Worm (Caenorhabditis elegans) whole organism, mixed stage, embryonic: Measurements from ENCODE around the gene C47E12.3.

ENCODE experiments used
- M03D4.4 ChIP-seq: sonication (generic microtip); optimal IDR thresholded peaks from 2 replicates; lab custom pipeline; 2017; ENCODE audit warnings: mild to moderate bottlenecking, missing genetic modification characterization, missing compliant biosample characterization
- bed-3 ChIP-seq: fragments of 200-800 bp; sonication (Bioruptor generic); optimal IDR thresholded peaks from 3 replicates; lab custom pipeline; 2018; ENCODE audit warnings: mild to moderate bottlenecking, missing genetic modification characterization, moderate library complexity, missing compliant biosample characterization
- blmp-1 ChIP-seq: fragments of 150-350 bp; optimal IDR thresholded peaks from 2 replicates; lab custom pipeline; 2014; ENCODE audit warnings: missing biosample characterization, missing genetic modification characterization
- ceh-39 ChIP-seq: fragments of 150-350 bp; optimal IDR thresholded peaks from 2 replicates; lab custom pipeline; 2014; ENCODE audit warnings: missing biosample characterization, missing genetic modification characterization
- ceh-43 ChIP-seq: fragments of 200-800 bp; sonication (Bioruptor generic); optimal IDR thresholded peaks from 2 replicates; lab custom pipeline; 2018; ENCODE audit warnings: mild to moderate bottlenecking, missing genetic modification characterization, moderate library complexity, missing compliant biosample characterization
- ceh-83 ChIP-seq: fragments of 200-800 bp; sonication (Bioruptor generic); optimal IDR thresholded peaks from 2 replicates; lab custom pipeline; 2018; ENCODE audit warnings: mild to moderate bottlenecking, missing genetic modification characterization, missing compliant biosample characterization
- ces-1 ChIP-seq: fragments of 150-350 bp; optimal IDR thresholded peaks from 2 replicates; lab custom pipeline; 2014; ENCODE audit warnings: missing biosample characterization, missing genetic modification reagents, missing genetic modification characterization
- cnd-1 ChIP-seq: fragments of 200-800 bp; sonication (Bioruptor generic); optimal IDR thresholded peaks from 2 replicates; lab custom pipeline; 2018; ENCODE audit warnings: mild to moderate bottlenecking, missing genetic modification characterization, missing compliant biosample characterization
- drap-1 ChIP-seq: fragments of 200-800 bp; sonication (Bioruptor generic); optimal IDR thresholded peaks from 3 replicates; lab custom pipeline; 2018; ENCODE audit warnings: mild to moderate bottlenecking, missing genetic modification characterization, missing compliant biosample characterization
- elt-1 ChIP-seq: sonication (generic microtip); optimal IDR thresholded peaks from 2 replicates; lab custom pipeline; 2017; ENCODE audit warnings: missing genetic modification characterization, mild to moderate bottlenecking, missing compliant biosample characterization, antibody characterized with exemption, moderate library complexity, borderline replicate concordance; ENCODE audit not compliant: insufficient read depth
- flh-1 ChIP-seq: fragments of 200-800 bp; sonication (Bioruptor generic); optimal IDR thresholded peaks from 2 replicates; lab custom pipeline; 2018; ENCODE audit warnings: mild to moderate bottlenecking, missing genetic modification characterization, moderate library complexity, missing compliant biosample characterization
- ham-2 ChIP-seq: fragments of 200-800 bp; sonication (Bioruptor generic); optimal IDR thresholded peaks from 2 replicates; lab custom pipeline; 2018; ENCODE audit warnings: mild to moderate bottlenecking, missing genetic modification characterization, missing compliant biosample characterization
- hlh-1 ChIP-seq: fragments of 150-350 bp; optimal IDR thresholded peaks from 2 replicates; lab custom pipeline; 2014; ENCODE audit warnings: missing biosample characterization, missing genetic modification reagents, missing genetic modification characterization
- lin-13 ChIP-seq: fragments of 150-350 bp; optimal IDR thresholded peaks from 2 replicates; lab custom pipeline; 2014; ENCODE audit warnings: missing biosample characterization, missing genetic modification characterization
- lin-32 ChIP-seq: fragments of 200-800 bp; sonication (Bioruptor generic); optimal IDR thresholded peaks from 2 replicates; lab custom pipeline; 2018; ENCODE audit warnings: mild to moderate bottlenecking, missing genetic modification characterization, missing compliant biosample characterization
- lsy-2 ChIP-seq: fragments of 150-350 bp; optimal IDR thresholded peaks from 2 replicates; lab custom pipeline; 2014; ENCODE audit warnings: missing biosample characterization, missing genetic modification characterization
- mab-5 ChIP-seq: fragments of 150-350 bp; optimal IDR thresholded peaks from 2 replicates; lab custom pipeline; 2014; ENCODE audit warnings: missing biosample characterization, missing genetic modification characterization
- mep-1 ChIP-seq: fragments of 150-350 bp; optimal IDR thresholded peaks from 2 replicates; lab custom pipeline; 2017; ENCODE audit warnings: missing biosample characterization, missing genetic modification reagents, missing genetic modification characterization, inconsistent platforms
- nhr-12 ChIP-seq: fragments of 150-350 bp; optimal IDR thresholded peaks from 2 replicates; lab custom pipeline; 2014; ENCODE audit warnings: missing biosample characterization, missing genetic modification characterization
- nhr-2 ChIP-seq: fragments of 150-350 bp; optimal IDR thresholded peaks from 2 replicates; lab custom pipeline; 2014; ENCODE audit warnings: missing biosample characterization, missing genetic modification characterization
- nhr-237 ChIP-seq: fragments of 150-350 bp; optimal IDR thresholded peaks from 2 replicates; lab custom pipeline; 2014; ENCODE audit warnings: missing biosample characterization, missing genetic modification characterization
- nhr-28 ChIP-seq: fragments of 150-350 bp; optimal IDR thresholded peaks from 2 replicates; lab custom pipeline; 2014; ENCODE audit warnings: missing biosample characterization, missing genetic modification characterization
- nhr-76 ChIP-seq: sonication (generic microtip); optimal IDR thresholded peaks from 2 replicates; lab custom pipeline; 2017; ENCODE audit warnings: missing biosample characterization, missing genetic modification characterization
- pha-4 ChIP-seq: fragments of 150-350 bp; optimal IDR thresholded peaks from 2 replicates; lab custom pipeline; 2018; ENCODE audit warnings: missing biosample characterization, missing genetic modification reagents, missing genetic modification characterization
- sem-2 ChIP-seq: fragments of 200-800 bp; sonication (Bioruptor generic); optimal IDR thresholded peaks from 2 replicates; lab custom pipeline; 2018; ENCODE audit warnings: mild to moderate bottlenecking, missing genetic modification characterization, missing compliant biosample characterization
- snpc-4 ChIP-seq: fragments of 150-350 bp; optimal IDR thresholded peaks from 2 replicates; lab custom pipeline; 2014; ENCODE audit warnings: missing biosample characterization, missing genetic modification characterization
- sptf-1 ChIP-seq: sonication (generic microtip); optimal IDR thresholded peaks from 2 replicates; lab custom pipeline; 2017; ENCODE audit warnings: mild to moderate bottlenecking, missing genetic modification characterization, moderate library complexity, missing compliant biosample characterization
- tbx-8 ChIP-seq: fragments of 200-800 bp; sonication (Bioruptor generic); optimal IDR thresholded peaks from 2 replicates; lab custom pipeline; 2018; ENCODE audit warnings: mild to moderate bottlenecking, missing genetic modification characterization, moderate library complexity, missing compliant biosample characterization
- unc-120 ChIP-seq: sonication (generic microtip); optimal IDR thresholded peaks from 2 replicates; lab custom pipeline; 2017; ENCODE audit warnings: missing genetic modification characterization, missing compliant biosample characterization; ENCODE audit not compliant: poor library complexity, severe bottlenecking
- unc-39 ChIP-seq: fragments of 150-350 bp; optimal IDR thresholded peaks from 2 replicates; lab custom pipeline; 2014; ENCODE audit warnings: missing biosample characterization, missing genetic modification characterization
- unc-62 ChIP-seq: fragments of 150-350 bp; optimal IDR thresholded peaks from 2 replicates; lab custom pipeline; 2014; ENCODE audit warnings: missing biosample characterization, missing genetic modification reagents, missing genetic modification characterization
- zip-8 ChIP-seq: fragments of 150-350 bp; optimal IDR thresholded peaks from 2 replicates; lab custom pipeline; 2014; ENCODE audit warnings: missing biosample characterization, missing genetic modification characterization
- ztf-11 ChIP-seq: fragments of 150-350 bp; optimal IDR thresholded peaks from 2 replicates; lab custom pipeline; 2014; ENCODE audit warnings: missing biosample characterization, missing genetic modification characterization

Gene C47E12.3

DNA sequence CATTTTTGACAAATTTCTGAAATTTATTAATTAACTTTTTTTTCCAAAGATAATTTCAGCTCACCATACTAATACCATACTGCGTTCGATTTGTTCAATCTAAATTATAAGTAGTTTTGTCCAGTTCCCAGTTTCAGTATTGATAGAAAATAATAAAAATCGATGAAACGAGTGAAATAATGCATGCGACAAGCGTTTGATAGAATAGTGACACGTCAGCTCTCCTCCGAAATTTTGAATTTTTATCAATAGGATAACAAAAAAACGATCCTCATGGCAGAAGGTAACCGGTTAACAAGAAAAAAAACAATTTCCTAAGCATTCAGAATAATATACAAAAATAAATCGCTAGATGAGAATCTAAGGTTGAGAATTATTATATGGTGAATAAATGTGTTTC, at the start of gene C47E12.3:
Gene C47E12.3, minus strand, starts transcription at position 101 of the 400 bp plus-strand sequence.
- TF ChIP-seq ztf-11, result no peak
- TF ChIP-seq hlh-1 (tag; lab: Kevin White, UChicago), result no peak
- TF ChIP-seq sem-2 (GFP tag; lab: Kevin White, UChicago), result no peak
- TF ChIP-seq unc-62, result no peak
- TF ChIP-seq nhr-2 (tag; lab: Kevin White, UChicago), result no peak
- TF ChIP-seq lin-32 (GFP tag; lab: Kevin White, UChicago), result no peak
- no peak for TF ChIP-seq elt-1 (tag; lab: Kevin White, UChicago)
- no peak for TF ChIP-seq zip-8
- TF ChIP-seq sptf-1 (tag; lab: Kevin White, UChicago), result no peak
- no peak for TF ChIP-seq nhr-28 (tag; lab: Kevin White, UChicago)

DNA sequence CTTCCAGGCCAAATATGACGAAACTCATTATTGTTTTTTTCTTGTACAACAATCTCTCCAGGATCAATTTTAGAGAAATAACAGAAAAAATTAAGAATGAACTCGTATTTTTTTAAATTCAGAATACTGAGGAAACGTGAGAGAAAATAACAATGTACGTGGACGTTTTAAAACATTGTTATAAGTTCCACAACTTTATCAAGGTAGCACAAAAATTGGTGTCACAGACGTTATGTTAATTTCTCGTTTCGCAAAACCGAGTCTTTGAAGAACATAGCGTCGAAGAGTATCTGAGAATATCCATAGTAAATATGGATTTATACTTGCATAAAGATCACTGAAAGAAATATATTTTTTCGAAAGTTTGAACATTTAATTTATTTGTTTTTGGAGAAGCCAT, 49.4 kb upstream of the C47E12.3 start, which contains the start of gene T04B2.8:
Gene T04B2.8, minus strand, starts transcription at position 101 of the 400 bp plus-strand sequence.
- TF ChIP-seq nhr-2 (tag; lab: Kevin White, UChicago), result no peak
- no peak for TF ChIP-seq mep-1 (tag; lab: Kevin White, UChicago)
- no peak for TF ChIP-seq snpc-4 (tag; lab: Kevin White, UChicago)
- no peak for TF ChIP-seq lsy-2
- TF ChIP-seq tbx-8 (GFP tag; lab: Kevin White, UChicago), result no peak
- TF ChIP-seq cnd-1 (tag; lab: Kevin White, UChicago), result no peak

DNA sequence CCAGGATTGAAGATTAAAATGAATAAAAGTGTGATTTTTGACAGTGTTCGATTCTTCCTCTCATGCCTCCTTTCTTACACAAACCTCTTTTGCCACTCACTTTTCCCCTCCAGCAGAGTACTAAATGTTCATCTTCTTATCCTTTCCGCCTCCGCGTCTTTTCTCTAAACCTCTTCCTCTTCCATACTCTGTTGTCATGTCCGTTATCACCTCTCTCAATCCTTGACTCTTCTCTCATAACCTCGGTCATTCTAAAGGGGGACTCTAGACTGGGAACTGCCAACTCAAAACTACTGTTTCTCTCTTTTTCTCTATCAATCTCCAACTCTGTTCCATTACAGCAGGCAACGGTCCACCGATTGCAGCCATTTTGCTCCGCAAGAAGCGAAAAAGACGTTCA, 46.6 kb upstream of the C47E12.3 start:
- no peak for TF ChIP-seq ztf-11
- TF ChIP-seq tbx-8 (GFP tag; lab: Kevin White, UChicago), result no peak
- no peak for TF ChIP-seq nhr-12 (tag; lab: Kevin White, UChicago)
- TF ChIP-seq ceh-39, result no peak
- no peak for TF ChIP-seq sem-2 (GFP tag; lab: Kevin White, UChicago)
- TF ChIP-seq bed-3, result no peak
- TF ChIP-seq elt-1 (tag; lab: Kevin White, UChicago), result peak; percentile 1
- peak; percentile 29 for TF ChIP-seq hlh-1 (tag; lab: Kevin White, UChicago)
- TF ChIP-seq nhr-28 (tag; lab: Kevin White, UChicago), result no peak
- no peak for TF ChIP-seq unc-39 (tag; lab: Kevin White, UChicago)
- TF ChIP-seq zip-8, result no peak
- no peak for TF ChIP-seq ceh-83 (GFP tag; lab: Kevin White, UChicago)
- TF ChIP-seq nhr-237 (tag; lab: Kevin White, UChicago), result no peak
- no peak for TF ChIP-seq ceh-43
- no peak for TF ChIP-seq nhr-76 (tag; lab: Kevin White, UChicago)
- no peak for TF ChIP-seq blmp-1
- no peak for TF ChIP-seq mep-1 (tag; lab: Kevin White, UChicago)
- no peak for TF ChIP-seq unc-62
- peak; percentile 61 for TF ChIP-seq unc-120 (tag; lab: Kevin White, UChicago)
- no peak for TF ChIP-seq M03D4.4 (tag; lab: Kevin White, UChicago)
- no peak for TF ChIP-seq sptf-1 (tag; lab: Kevin White, UChicago)
- no peak for TF ChIP-seq pha-4 (tag; lab: Kevin White, UChicago)
- no peak for TF ChIP-seq lin-32 (GFP tag; lab: Kevin White, UChicago)
- no peak for TF ChIP-seq ces-1 (GFP tag; lab: Kevin White, UChicago)
- TF ChIP-seq lsy-2, result no peak
- no peak for TF ChIP-seq mab-5 (tag; lab: Kevin White, UChicago)
- TF ChIP-seq drap-1, result no peak

DNA sequence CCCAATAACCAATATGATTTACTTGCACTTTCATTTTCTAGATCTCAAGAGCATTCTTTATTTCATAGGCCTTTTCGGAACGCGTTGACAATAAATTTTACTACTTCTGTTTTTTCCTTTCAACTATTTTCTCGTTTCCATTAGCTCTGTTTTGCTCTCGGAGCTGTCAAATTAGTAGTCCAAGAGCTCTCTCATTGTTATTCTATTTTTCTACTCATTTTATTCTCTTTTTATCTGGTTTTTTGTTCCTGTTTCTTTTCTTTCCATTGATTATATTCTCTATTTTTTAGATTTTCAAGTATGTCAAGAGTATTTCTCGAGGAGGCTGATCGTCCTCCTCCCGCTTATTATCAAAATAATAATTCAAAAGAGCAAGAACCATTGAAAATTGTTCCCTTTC, 45.5 kb upstream of the C47E12.3 start, which contains the start of gene T04B2.3:
Gene T04B2.3, plus strand, starts transcription at position 301 of the 400 bp plus-strand sequence.
- no peak for TF ChIP-seq ham-2 (GFP tag; lab: Kevin White, UChicago)
- TF ChIP-seq mab-5 (tag; lab: Kevin White, UChicago), result no peak

DNA sequence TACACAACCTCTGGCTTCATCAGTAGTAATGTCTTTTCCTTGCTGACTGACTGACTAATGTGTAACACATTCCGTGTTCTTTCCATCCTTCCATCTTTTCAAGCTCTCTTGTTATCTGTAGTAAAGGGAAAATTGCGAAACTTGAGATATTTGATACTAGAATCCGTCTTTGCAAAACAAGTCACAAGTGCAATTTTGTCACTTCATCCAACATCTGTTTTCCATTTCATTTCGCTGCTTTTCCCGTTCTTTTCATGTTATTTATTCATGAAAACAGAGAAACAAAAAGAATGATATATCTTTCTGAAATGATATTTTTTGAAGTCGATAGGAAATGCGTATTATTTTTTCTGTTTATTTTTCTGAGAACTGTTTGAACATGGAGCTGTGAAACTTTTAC, 44.4 kb upstream of the C47E12.3 start:
- TF ChIP-seq nhr-76 (tag; lab: Kevin White, UChicago), result no peak
- TF ChIP-seq lin-32 (GFP tag; lab: Kevin White, UChicago), result no peak
- TF ChIP-seq pha-4 (tag; lab: Kevin White, UChicago), result no peak
- no peak for TF ChIP-seq flh-1 (GFP tag; lab: Kevin White, UChicago)
- TF ChIP-seq unc-39 (tag; lab: Kevin White, UChicago), result no peak
- no peak for TF ChIP-seq nhr-28 (tag; lab: Kevin White, UChicago)
- no peak for TF ChIP-seq mep-1 (tag; lab: Kevin White, UChicago)
- no peak for TF ChIP-seq ceh-39
- no peak for TF ChIP-seq lin-13 (tag; lab: Kevin White, UChicago)
- TF ChIP-seq nhr-2 (tag; lab: Kevin White, UChicago), result no peak
- no peak for TF ChIP-seq drap-1
- no peak for TF ChIP-seq bed-3
- TF ChIP-seq ces-1 (GFP tag; lab: Kevin White, UChicago), result no peak
- TF ChIP-seq zip-8, result no peak
- no peak for TF ChIP-seq ham-2 (GFP tag; lab: Kevin White, UChicago)
- TF ChIP-seq ceh-83 (GFP tag; lab: Kevin White, UChicago), result no peak
